Worm (Caenorhabditis elegans) whole organism, young adult: Measurements from ENCODE around the gene emb-1.

ENCODE experiments used
- B0035.1 ChIP-seq: sonication (generic microtip); optimal IDR thresholded peaks from 2 replicates; lab custom pipeline; 2016; ENCODE audit warnings: missing genetic modification characterization, mild to moderate bottlenecking, missing compliant biosample characterization, missing genotype, missing genetic modification reagents
- D2030.7 ChIP-seq: fragments of 200-800 bp; sonication (Bioruptor generic); IDR thresholded peaks from 2 replicates; pipeline ENCODE4 v1.3.6; 2022; ENCODE audit warnings: missing genetic modification reagents, missing genetic modification characterization, missing compliant biosample characterization
- F22D6.2 ChIP-seq: sonication (generic microtip); optimal IDR thresholded peaks from 2 replicates; lab custom pipeline; 2016; ENCODE audit warnings: mild to moderate bottlenecking, missing genetic modification characterization, missing compliant biosample characterization
- F49E8.2 ChIP-seq: sonication (generic microtip); optimal IDR thresholded peaks from 3 replicates; lab custom pipeline; 2017; ENCODE audit warnings: missing genetic modification characterization, mild to moderate bottlenecking, missing compliant biosample characterization, antibody characterized with exemption, moderate library complexity; ENCODE audit not compliant: insufficient read depth
- F52B5.7 ChIP-seq: sonication (generic microtip); optimal IDR thresholded peaks from 2 replicates; lab custom pipeline; 2016; ENCODE audit warnings: mild to moderate bottlenecking, missing genetic modification characterization, missing compliant biosample characterization
- F57A8.1 ChIP-seq: fragments of 200-800 bp; sonication (Bioruptor generic); optimal IDR thresholded peaks from 2 replicates; lab custom pipeline; 2018; ENCODE audit warnings: mild to moderate bottlenecking, missing genetic modification characterization, moderate library complexity, missing compliant biosample characterization
- K12H6.12 ChIP-seq: fragments of 200-800 bp; sonication (Bioruptor generic); optimal IDR thresholded peaks from 2 replicates; lab custom pipeline; 2018; ENCODE audit warnings: mild to moderate bottlenecking, missing genetic modification characterization, missing compliant biosample characterization
- Y53F4B.3 ChIP-seq: fragments of 200-800 bp; sonication (Bioruptor generic); IDR thresholded peaks from 2 replicates; pipeline ENCODE4 v1.3.6; 2022; ENCODE audit warnings: missing genetic modification reagents, missing genetic modification characterization, missing compliant biosample characterization
- Y53G8AR.9 ChIP-seq: fragments of 200-800 bp; sonication (Bioruptor generic); conservative IDR thresholded peaks from 2 replicates; pipeline ENCODE4 v1.3.6; 2022; ENCODE audit warnings: missing genetic modification reagents, missing genetic modification characterization, missing compliant biosample characterization
- Y67H2A.10 ChIP-seq: fragments of 200-800 bp; sonication (Bioruptor generic); conservative IDR thresholded peaks from 2 replicates; pipeline ENCODE4 v1.3.6; 2022; ENCODE audit warnings: missing genetic modification reagents, missing genetic modification characterization, missing compliant biosample characterization
- aptf-2 ChIP-seq: fragments of 200-800 bp; sonication (Bioruptor generic); conservative IDR thresholded peaks from 2 replicates; pipeline ENCODE4 v1.3.6; 2022; ENCODE audit warnings: missing genetic modification reagents, missing genetic modification characterization, missing compliant biosample characterization
- cebp-1 ChIP-seq, 2 experiments: fragments of 200-800 bp in 1 of 2; sonication (Bioruptor generic) in 1 of 2; sonication (generic microtip) in 1 of 2; IDR thresholded peaks in 1 of 2; optimal IDR thresholded peaks in 1 of 2; 2 replicates each; pipeline versions ENCODE4 v1.3.6 to Lab custom; 2017 to 2022; ENCODE audit warnings: missing compliant biosample characterization in 2 of 2, missing genetic modification characterization in 2 of 2, mild to moderate bottlenecking in 1 of 2, missing genetic modification reagents in 1 of 2, moderate library complexity in 1 of 2
- die-1 ChIP-seq: sonication (generic microtip); optimal IDR thresholded peaks from 2 replicates; lab custom pipeline; 2016; ENCODE audit warnings: missing genotype, mild to moderate bottlenecking, missing genetic modification characterization, missing compliant biosample characterization
- egl-44 ChIP-seq: fragments of 200-800 bp; sonication (Bioruptor generic); IDR thresholded peaks from 2 replicates; pipeline ENCODE4 v1.3.6; 2022; ENCODE audit warnings: missing genetic modification reagents, missing genetic modification characterization, missing compliant biosample characterization
- ekl-4 ChIP-seq: fragments of 200-800 bp; sonication (Bioruptor generic); IDR thresholded peaks from 2 replicates; pipeline ENCODE4 v1.3.6; 2022; ENCODE audit warnings: missing genetic modification reagents, missing genetic modification characterization, missing compliant biosample characterization
- ets-4 ChIP-seq: fragments of 200-800 bp; sonication (Bioruptor generic); optimal IDR thresholded peaks from 2 replicates; lab custom pipeline; 2018; ENCODE audit warnings: mild to moderate bottlenecking, missing genetic modification characterization, missing compliant biosample characterization
- hmg-20 ChIP-seq: fragments of 200-800 bp; sonication (Bioruptor generic); IDR thresholded peaks from 2 replicates; pipeline ENCODE4 v1.3.6; 2022; ENCODE audit warnings: missing genetic modification reagents, missing genetic modification characterization, missing compliant biosample characterization
- lin-26 ChIP-seq: fragments of 200-800 bp; sonication (Bioruptor generic); IDR thresholded peaks from 2 replicates; pipeline ENCODE4 v1.3.6; 2022; ENCODE audit warnings: missing genetic modification reagents, missing genetic modification characterization, missing compliant biosample characterization
- lin-40 ChIP-seq: sonication (generic microtip); optimal IDR thresholded peaks from 2 replicates; lab custom pipeline; 2016; ENCODE audit warnings: missing genetic modification characterization, mild to moderate bottlenecking, missing compliant biosample characterization, missing genotype, missing genetic modification reagents
- lsy-27 ChIP-seq: sonication (generic microtip); optimal IDR thresholded peaks from 2 replicates; lab custom pipeline; 2017; ENCODE audit warnings: missing genetic modification characterization, mild to moderate bottlenecking, missing compliant biosample characterization, antibody characterized with exemption, missing genotype, borderline replicate concordance; ENCODE audit not compliant: insufficient read depth
- mcd-1 ChIP-seq: fragments of 200-800 bp; sonication (Bioruptor generic); IDR thresholded peaks from 2 replicates; pipeline ENCODE4 v1.3.6; 2022; ENCODE audit warnings: missing genetic modification reagents, missing genetic modification characterization, missing compliant biosample characterization
- nfyb-1 ChIP-seq: fragments of 200-800 bp; sonication (Bioruptor generic); IDR thresholded peaks from 2 replicates; pipeline ENCODE4 v1.3.6; 2022; ENCODE audit warnings: missing genetic modification reagents, missing genetic modification characterization, missing compliant biosample characterization
- nhr-120 ChIP-seq: fragments of 200-800 bp; sonication (Bioruptor generic); IDR thresholded peaks from 2 replicates; pipeline ENCODE4 v1.3.6; 2022; ENCODE audit warnings: missing genetic modification characterization, missing compliant biosample characterization
- nhr-27 ChIP-seq: fragments of 200-800 bp; sonication (Bioruptor generic); optimal IDR thresholded peaks from 2 replicates; lab custom pipeline; 2018; ENCODE audit warnings: mild to moderate bottlenecking, missing genetic modification characterization, moderate library complexity, missing compliant biosample characterization
- nhr-80 ChIP-seq: sonication (generic microtip); optimal IDR thresholded peaks from 2 replicates; lab custom pipeline; 2016; ENCODE audit warnings: missing genetic modification characterization, missing compliant biosample characterization
- nhr-90 ChIP-seq: sonication (generic microtip); optimal IDR thresholded peaks from 2 replicates; lab custom pipeline; 2016; ENCODE audit warnings: missing genotype, mild to moderate bottlenecking, missing genetic modification characterization, missing compliant biosample characterization
- sdz-38 ChIP-seq: sonication (generic microtip); optimal IDR thresholded peaks from 2 replicates; lab custom pipeline; 2016; ENCODE audit warnings: missing genotype, missing genetic modification characterization, missing compliant biosample characterization
- snpc-1.1 ChIP-seq: sonication (generic microtip); optimal IDR thresholded peaks from 2 replicates; lab custom pipeline; 2017; ENCODE audit warnings: missing genetic modification characterization, mild to moderate bottlenecking, missing compliant biosample characterization, antibody characterized with exemption, moderate library complexity, missing genotype, missing genetic modification reagents; ENCODE audit not compliant: insufficient read depth
- somi-1 ChIP-seq: fragments of 200-800 bp; sonication (Bioruptor generic); optimal IDR thresholded peaks from 2 replicates; lab custom pipeline; 2018; ENCODE audit warnings: mild to moderate bottlenecking, missing genetic modification characterization, missing compliant biosample characterization
- unc-62 ChIP-seq: fragments of 150-350 bp; optimal IDR thresholded peaks from 2 replicates; lab custom pipeline; 2014; ENCODE audit warnings: missing biosample characterization, missing genetic modification reagents, missing genetic modification characterization
- zfh-2 ChIP-seq: fragments of 200-800 bp; sonication (Bioruptor generic); conservative IDR thresholded peaks from 2 replicates; pipeline ENCODE4 v1.3.6; 2022; ENCODE audit warnings: missing genetic modification reagents, missing genetic modification characterization, missing compliant biosample characterization
- ztf-18 ChIP-seq: sonication (generic microtip); optimal IDR thresholded peaks from 2 replicates; lab custom pipeline; 2016; ENCODE audit warnings: missing genotype, mild to moderate bottlenecking, missing genetic modification characterization, missing compliant biosample characterization
- ztf-6 ChIP-seq: fragments of 200-800 bp; sonication (Bioruptor generic); IDR thresholded peaks from 2 replicates; pipeline ENCODE4 v1.3.6; 2022; ENCODE audit warnings: missing genetic modification reagents, missing genetic modification characterization, missing compliant biosample characterization

emb-1 gene

ce11 chrIII:5173139-5173538 is at the start of gene emb-1:
emb-1 (plus strand) TSS chrIII:5173439.
- TF ChIP-seq die-1 (tag; lab: Kevin White, UChicago), result no peak
- no peak for TF ChIP-seq snpc-1.1 (tag; lab: Kevin White, UChicago)
- TF ChIP-seq nhr-27 (tag; lab: Kevin White, UChicago), result no peak
- TF ChIP-seq Y53F4B.3 (GFP tag; lab: Robert Waterston, UW), result no peak
- no peak for TF ChIP-seq aptf-2 (GFP tag; lab: Robert Waterston, UW)
- no peak for TF ChIP-seq D2030.7
- TF ChIP-seq B0035.1 (tag; lab: Kevin White, UChicago), result no peak
- TF ChIP-seq ztf-6 (GFP tag; lab: Robert Waterston, UW), result no peak
- TF ChIP-seq lin-26 (GFP tag; lab: Robert Waterston, UW), result no peak
- no peak for TF ChIP-seq lsy-27 (tag; lab: Kevin White, UChicago)
- no peak for TF ChIP-seq somi-1 (GFP tag; lab: Kevin White, UChicago)
- TF ChIP-seq F52B5.7 (tag; lab: Kevin White, UChicago), result no peak
- TF ChIP-seq Y67H2A.10, result no peak
- TF ChIP-seq ekl-4, result no peak
- TF ChIP-seq mcd-1, result no peak

- TF ChIP-seq unc-62 (GFP tag; lab: Kevin White, UChicago), result peak; percentile 87
- TF ChIP-seq ztf-18 (tag; lab: Kevin White, UChicago), result no peak
These were observed 48.9 kb upstream of the emb-1 start for ce11 chrIII:5124385-5124784.

ce11 chrIII:5125759-5126158 is 47.5 kb upstream of the emb-1 start:
- no peak for TF ChIP-seq die-1 (tag; lab: Kevin White, UChicago)
- no peak for TF ChIP-seq F22D6.2 (tag; lab: Kevin White, UChicago)
- TF ChIP-seq lin-40, result no peak

- TF ChIP-seq nhr-80 (tag; lab: Kevin White, UChicago) (no peak), zfh-2 (0 out of 2 replicates have a peak, but pooled peaks have one; percentile 18), ztf-6 (GFP tag; lab: Robert Waterston, UW) (no peak), Y53G8AR.9 (GFP tag; lab: Robert Waterston, UW) (no peak), K12H6.12 (tag; lab: Kevin White, UChicago) (no peak), egl-44 (GFP tag; lab: Robert Waterston, UW) (no peak)
These were observed 46.3 kb upstream of the emb-1 start for ce11 chrIII:5126988-5127387.

ce11 chrIII:5129261-5129660 is 44.0 kb upstream of the emb-1 start:
- no peak for TF ChIP-seq snpc-1.1 (tag; lab: Kevin White, UChicago)
- TF ChIP-seq nhr-90 (tag; lab: Kevin White, UChicago), result no peak
- TF ChIP-seq ets-4 (GFP tag; lab: Kevin White, UChicago), result no peak
- TF ChIP-seq mcd-1, result no peak
- peak; percentile 52 for TF ChIP-seq zfh-2
- 0 out of 2 replicates have a peak, but pooled peaks have one; percentile 73 for TF ChIP-seq nhr-120 (GFP tag; lab: Robert Waterston, UW)
- no peak for TF ChIP-seq hmg-20 (GFP tag; lab: Robert Waterston, UW)
- no peak for TF ChIP-seq F57A8.1 (GFP tag; lab: Kevin White, UChicago)
- no peak for TF ChIP-seq sdz-38 (tag; lab: Kevin White, UChicago)
- TF ChIP-seq F49E8.2 (tag; lab: Kevin White, UChicago), result no peak
- TF ChIP-seq cebp-1 (GFP tag; IDR thresholded peaks at IDR 0.05; lab: Robert Waterston, UW), result no peak
- TF ChIP-seq cebp-1 (tag; optimal IDR thresholded peaks at IDR 0.05; lab: Kevin White, UChicago), result no peak
- TF ChIP-seq nfyb-1 (GFP tag; lab: Robert Waterston, UW), result 0 out of 2 replicates have a peak, but pooled peaks have one; percentile 20
